Worm (Caenorhabditis elegans) whole organism, L1 larva: Measurements from ENCODE around the gene mdt-15.

Experiments
- C16A3.4 ChIP-seq: fragments of 150-350 bp; optimal IDR thresholded peaks from 2 replicates; lab custom pipeline; 2014; ENCODE audit warnings: missing biosample characterization, missing genetic modification characterization
- C34B4.2 ChIP-seq: sonication (generic microtip); optimal IDR thresholded peaks from 2 replicates; lab custom pipeline; 2017; ENCODE audit warnings: mild to moderate bottlenecking, missing genetic modification characterization, missing compliant biosample characterization
- blmp-1 ChIP-seq: fragments of 150-350 bp; optimal IDR thresholded peaks from 2 replicates; lab custom pipeline; 2014; ENCODE audit warnings: missing biosample characterization, missing genetic modification characterization
- ceh-63 ChIP-seq: fragments of 200-800 bp; sonication (Bioruptor generic); optimal IDR thresholded peaks from 2 replicates; lab custom pipeline; 2018; ENCODE audit warnings: mild to moderate bottlenecking, missing genetic modification characterization, missing compliant biosample characterization
- ceh-82 ChIP-seq, 3 experiments: fragments of 150-350 bp in 1 of 3; sonication (generic microtip) in 2 of 3; optimal IDR thresholded peaks; 2 replicates each; lab custom pipeline; 2014 to 2017; ENCODE audit warnings: missing biosample characterization in 3 of 3, missing genetic modification characterization in 3 of 3
- ceh-88 ChIP-seq: fragments of 200-800 bp; sonication (Bioruptor generic); IDR thresholded peaks from 2 replicates; pipeline ENCODE4 v1.3.6; 2022; ENCODE audit warnings: missing genetic modification characterization, missing compliant biosample characterization
- dsc-1 ChIP-seq: sonication (generic microtip); optimal IDR thresholded peaks from 2 replicates; lab custom pipeline; 2016; ENCODE audit warnings: mild to moderate bottlenecking, missing genetic modification characterization, missing compliant biosample characterization
- efl-1 ChIP-seq, 4 experiments: fragments of 150-350 bp; optimal IDR thresholded peaks in 3 of 4; peaks in 1 of 4; 1 replicate in 1 of 4; 2 replicates in 3 of 4; lab custom pipeline; 2014; ENCODE audit warnings: missing biosample characterization in 2 of 4, missing genetic modification characterization in 2 of 4, missing genetic modification reagents in 2 of 4
- egl-13 ChIP-seq: sonication (generic microtip); optimal IDR thresholded peaks from 2 replicates; lab custom pipeline; 2016; ENCODE audit warnings: missing genotype, missing genetic modification reagents, missing genetic modification characterization, missing compliant biosample characterization
- egl-27 ChIP-seq, 2 experiments: fragments of 150-350 bp in 1 of 2; sonication (generic microtip); optimal IDR thresholded peaks; 3 replicates each; lab custom pipeline; 2017 to 2018; ENCODE audit warnings: missing biosample characterization in 2 of 2, missing genetic modification characterization in 2 of 2, missing genetic modification reagents in 2 of 2
- elt-2 ChIP-seq: sonication (generic microtip); optimal IDR thresholded peaks from 2 replicates; lab custom pipeline; 2016; ENCODE audit warnings: missing genetic modification characterization, mild to moderate bottlenecking, inconsistent platforms, missing compliant biosample characterization, missing genetic modification reagents
- ets-5 ChIP-seq: fragments of 200-800 bp; sonication (Bioruptor generic); IDR thresholded peaks from 2 replicates; pipeline ENCODE4 v1.3.6; 2022; ENCODE audit warnings: missing genetic modification characterization, missing compliant biosample characterization
- fkh-4 ChIP-seq: sonication (generic microtip); optimal IDR thresholded peaks from 2 replicates; lab custom pipeline; 2016; ENCODE audit warnings: missing compliant biosample characterization, missing genetic modification characterization, borderline replicate concordance
- fkh-8 ChIP-seq: sonication (generic microtip); optimal IDR thresholded peaks from 2 replicates; lab custom pipeline; 2016; ENCODE audit warnings: mild to moderate bottlenecking, missing genetic modification characterization, missing compliant biosample characterization
- fos-1 ChIP-seq: fragments of 150-350 bp; optimal IDR thresholded peaks from 2 replicates; lab custom pipeline; 2014; ENCODE audit warnings: missing biosample characterization, missing genetic modification characterization
- grh-1 ChIP-seq: fragments of 200-800 bp; sonication (Bioruptor generic); IDR thresholded peaks from 2 replicates; pipeline ENCODE4 v1.3.6; 2022; ENCODE audit warnings: missing genetic modification reagents, missing genetic modification characterization, missing compliant biosample characterization
- hlh-4 ChIP-seq: sonication (generic microtip); optimal IDR thresholded peaks from 2 replicates; lab custom pipeline; 2016; ENCODE audit warnings: mild to moderate bottlenecking, missing genetic modification characterization, missing compliant biosample characterization
- hpl-2 ChIP-seq: fragments of 150-350 bp; optimal IDR thresholded peaks from 2 replicates; lab custom pipeline; 2014; ENCODE audit warnings: missing biosample characterization, missing genetic modification reagents, missing genetic modification characterization
- irx-1 ChIP-seq: sonication (generic microtip); optimal IDR thresholded peaks from 2 replicates; lab custom pipeline; 2016; ENCODE audit warnings: missing genetic modification characterization, missing compliant biosample characterization
- jun-1 ChIP-seq: fragments of 150-350 bp; optimal IDR thresholded peaks from 2 replicates; lab custom pipeline; 2014; ENCODE audit warnings: missing biosample characterization, missing genetic modification reagents, missing genetic modification characterization
- lin-13 ChIP-seq: fragments of 150-350 bp; optimal IDR thresholded peaks from 2 replicates; lab custom pipeline; 2014; ENCODE audit warnings: missing biosample characterization, missing genetic modification reagents, missing genetic modification characterization
- lin-14 ChIP-seq: fragments of 200-800 bp; sonication (Bioruptor generic); optimal IDR thresholded peaks from 2 replicates; lab custom pipeline; 2018; ENCODE audit warnings: mild to moderate bottlenecking, missing genetic modification characterization, moderate library complexity, missing compliant biosample characterization
- lin-15B ChIP-seq: fragments of 150-350 bp; sonication (generic microtip); optimal IDR thresholded peaks from 3 replicates; lab custom pipeline; 2014; ENCODE audit warnings: missing biosample characterization, missing genetic modification characterization
- lin-35 ChIP-seq, 2 experiments: fragments of 150-350 bp; optimal IDR thresholded peaks; 2 replicates each; lab custom pipeline; 2014; ENCODE audit warnings: missing biosample characterization in 2 of 2, missing genetic modification characterization in 2 of 2, missing genetic modification reagents in 2 of 2
- lin-39 ChIP-seq: fragments of 150-350 bp; optimal IDR thresholded peaks from 2 replicates; lab custom pipeline; 2014; ENCODE audit warnings: missing biosample characterization, missing genetic modification reagents, missing genetic modification characterization
- lir-3 ChIP-seq: sonication (generic microtip); optimal IDR thresholded peaks from 2 replicates; lab custom pipeline; 2016; ENCODE audit warnings: mild to moderate bottlenecking, missing genetic modification characterization, moderate library complexity, missing compliant biosample characterization; ENCODE audit not compliant: poor library complexity
- mab-9 ChIP-seq: fragments of 200-800 bp; sonication (Bioruptor generic); IDR thresholded peaks from 2 replicates; pipeline ENCODE4 v1.3.6; 2022; ENCODE audit warnings: missing genetic modification reagents, missing genetic modification characterization, missing compliant biosample characterization
- mdl-1 ChIP-seq, 2 experiments: fragments of 150-350 bp; optimal IDR thresholded peaks; 2 replicates each; lab custom pipeline; 2014 to 2017; ENCODE audit warnings: missing biosample characterization in 2 of 2, missing genetic modification characterization in 2 of 2, inconsistent platforms in 1 of 2
- mep-1 ChIP-seq: fragments of 150-350 bp; optimal IDR thresholded peaks from 2 replicates; lab custom pipeline; 2014; ENCODE audit warnings: missing biosample characterization, missing genetic modification characterization
- nhr-19 ChIP-seq: fragments of 200-800 bp; sonication (Bioruptor generic); conservative IDR thresholded peaks from 2 replicates; pipeline ENCODE4 v1.3.6; 2022; ENCODE audit warnings: missing genetic modification characterization, missing compliant biosample characterization
- nhr-20 ChIP-seq: sonication (generic microtip); optimal IDR thresholded peaks from 2 replicates; lab custom pipeline; 2016; ENCODE audit warnings: mild to moderate bottlenecking, missing genetic modification characterization, missing compliant biosample characterization
- nhr-237 ChIP-seq: fragments of 150-350 bp; optimal IDR thresholded peaks from 2 replicates; lab custom pipeline; 2014; ENCODE audit warnings: missing biosample characterization, missing genetic modification characterization
- nhr-47 ChIP-seq: sonication (generic microtip); optimal IDR thresholded peaks from 2 replicates; lab custom pipeline; 2016; ENCODE audit warnings: mild to moderate bottlenecking, missing genetic modification characterization, moderate library complexity, missing compliant biosample characterization
- nhr-71 ChIP-seq: sonication (generic microtip); optimal IDR thresholded peaks from 2 replicates; lab custom pipeline; 2016; ENCODE audit warnings: mild to moderate bottlenecking, missing genetic modification characterization, moderate library complexity, missing compliant biosample characterization
- nhr-76 ChIP-seq: sonication (generic microtip); optimal IDR thresholded peaks from 2 replicates; lab custom pipeline; 2017; ENCODE audit warnings: missing biosample characterization, missing genetic modification characterization
- nhr-85 ChIP-seq: sonication (generic microtip); peaks from one replicate; lab custom pipeline; 2016; ENCODE audit warnings: missing genetic modification characterization, inconsistent platforms, missing compliant biosample characterization
- nhr-90 ChIP-seq: sonication (generic microtip); optimal IDR thresholded peaks from 2 replicates; lab custom pipeline; 2016; ENCODE audit warnings: mild to moderate bottlenecking, missing genetic modification characterization, missing compliant biosample characterization; ENCODE audit not compliant: poor library complexity
- snpc-4 ChIP-seq: fragments of 150-350 bp; optimal IDR thresholded peaks from 2 replicates; lab custom pipeline; 2014; ENCODE audit warnings: missing biosample characterization, missing genetic modification characterization
- snu-23 ChIP-seq: sonication (generic microtip); optimal IDR thresholded peaks from 2 replicates; lab custom pipeline; 2016; ENCODE audit warnings: missing genetic modification characterization, missing compliant biosample characterization
- sup-37 ChIP-seq: fragments of 200-800 bp; sonication (Bioruptor generic); optimal IDR thresholded peaks from 2 replicates; lab custom pipeline; 2018; ENCODE audit warnings: mild to moderate bottlenecking, missing genetic modification characterization, missing compliant biosample characterization
- tlp-1 ChIP-seq: fragments of 150-350 bp; optimal IDR thresholded peaks from 2 replicates; lab custom pipeline; 2014; ENCODE audit warnings: missing biosample characterization, missing genetic modification characterization
- unc-30 ChIP-seq: sonication (generic microtip); optimal IDR thresholded peaks from 2 replicates; lab custom pipeline; 2017; ENCODE audit warnings: missing biosample characterization, missing genetic modification characterization
- unc-62 ChIP-seq: fragments of 150-350 bp; optimal IDR thresholded peaks from 2 replicates; lab custom pipeline; 2014; ENCODE audit warnings: missing biosample characterization, missing genetic modification reagents, missing genetic modification characterization
- unc-98 ChIP-seq: fragments of 200-800 bp; sonication (Bioruptor generic); IDR thresholded peaks from 2 replicates; pipeline ENCODE4 v1.3.6; 2022; ENCODE audit warnings: missing genetic modification characterization, missing compliant biosample characterization
- ztf-11 ChIP-seq, 2 experiments: sonication (generic microtip); optimal IDR thresholded peaks; 2 replicates each; lab custom pipeline; 2016 to 2017; ENCODE audit warnings: missing genetic modification characterization in 2 of 2, missing biosample characterization in 1 of 2, missing compliant biosample characterization in 1 of 2
- ztf-4 ChIP-seq: fragments of 150-350 bp; optimal IDR thresholded peaks from 2 replicates; lab custom pipeline; 2014; ENCODE audit warnings: missing biosample characterization, missing genetic modification characterization

mdt-15 gene

DNA sequence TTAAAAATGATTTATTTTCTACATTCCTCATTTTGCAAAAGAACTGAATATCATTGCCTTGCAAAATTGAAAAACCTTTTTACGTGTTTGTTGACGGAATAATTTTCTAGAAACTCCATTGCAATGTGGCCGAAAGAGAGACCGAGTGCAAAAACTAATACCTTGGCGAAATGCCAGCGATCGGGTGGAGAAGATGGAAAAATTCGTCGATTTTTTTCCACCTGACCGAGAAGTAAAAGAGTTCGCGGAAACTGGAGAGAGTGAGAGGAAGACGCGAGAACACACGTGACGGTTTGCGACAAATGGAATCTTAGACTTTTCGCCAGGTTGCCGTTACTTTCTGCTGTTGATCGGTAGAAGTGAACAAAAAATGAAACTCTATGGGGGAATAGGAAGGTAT, 8.1 kb upstream of the mdt-15 start (continued):
- TF ChIP-seq elt-2 (tag; lab: Kevin White, UChicago) (no peak), nhr-237 (tag; lab: Kevin White, UChicago) (no peak), hpl-2 (GFP tag; lab: Kevin White, UChicago) (no peak), nhr-85 (tag; lab: Kevin White, UChicago) (peak; percentile 92), tlp-1 (tag; lab: Kevin White, UChicago) (no peak), irx-1 (tag; lab: Kevin White, UChicago) (no peak), nhr-76 (no peak), jun-1 (tag; lab: Kevin White, UChicago) (no peak), blmp-1 (peak; percentile 87), unc-30 (no peak), unc-98 (no peak), lin-39 (tag; lab: Kevin White, UChicago) (no peak), egl-27 (tag; optimal IDR thresholded peaks at IDR 0.05; lab: Kevin White, UChicago) (no peak), dsc-1 (tag; lab: Kevin White, UChicago) (peak; percentile 11), lin-15B (tag; lab: Kevin White, UChicago) (no peak), ceh-63 (GFP tag; lab: Kevin White, UChicago) (no peak), fkh-4 (tag; lab: Kevin White, UChicago) (no peak), ztf-11 (tag; optimal IDR thresholded peaks at IDR 0.05; lab: Kevin White, UChicago) (no peak), grh-1 (0 out of 2 replicates have a peak, but pooled peaks have one; percentile 10), snu-23 (GFP tag; lab: Kevin White, UChicago) (peak; percentile 78), C16A3.4 (tag; lab: Kevin White, UChicago) (peak; percentile 44), lin-35 (GFP tag; optimal IDR thresholded peaks at IDR 0.05; lab: Kevin White, UChicago) (peak in 1 of 2 experiments; percentile 69), unc-62 (GFP tag; lab: Kevin White, UChicago) (no peak), fkh-8 (tag; lab: Kevin White, UChicago) (peak; percentile 37), mep-1 (tag; lab: Kevin White, UChicago) (peak; percentile 52), nhr-19 (peak; percentile 58), mab-9 (GFP tag; lab: Robert Waterston, UW) (no peak), nhr-71 (tag; lab: Kevin White, UChicago) (peak; percentile 78), egl-13 (tag; lab: Kevin White, UChicago) (no peak), ztf-4 (tag; lab: Kevin White, UChicago) (no peak), snpc-4 (no peak), ceh-88 (no peak), nhr-20 (tag; lab: Kevin White, UChicago) (peak; percentile 77), lin-14 (GFP tag; lab: Kevin White, UChicago) (peak; percentile 83), nhr-90 (tag; lab: Kevin White, UChicago) (peak; percentile 49), mdl-1 (tag; optimal IDR thresholded peaks at IDR 0.05; lab: Kevin White, UChicago) (peak in 1 of 2 experiments; percentile 92), hlh-4 (tag; lab: Kevin White, UChicago) (no peak), lin-13 (peak; percentile 46), C34B4.2 (tag; lab: Kevin White, UChicago) (no peak), fos-1 (tag; lab: Kevin White, UChicago) (no peak), ceh-82 (tag; optimal IDR thresholded peaks at IDR 0.05; lab: Kevin White, UChicago) (peak in 1 of 3 experiments; percentile 20)

- TF ChIP-seq lin-35 (GFP tag; optimal IDR thresholded peaks at IDR 0.05; lab: Kevin White, UChicago) (peak in 1 of 2 experiments; percentile 40), nhr-47 (no peak), ets-5 (no peak), lir-3 (tag; lab: Kevin White, UChicago) (no peak), efl-1 (optimal IDR thresholded peaks at IDR 0.05; lab: Kevin White, UChicago) (no peak), efl-1 (GFP tag; optimal IDR thresholded peaks at IDR 0.05 in 1 of 2; lab: Kevin White, UChicago) (peak in 1 of 2 experiments; percentile 89), sup-37 (GFP tag; lab: Kevin White, UChicago) (no peak), nhr-19 (no peak)
Measured at ce11 chrIII:5840815-5841573, 7.4 kb upstream of the mdt-15 start.
